Fruit fly (Drosophila melanogaster) whole organism: Measurements from ENCODE around the gene teq.
A peak's percentile ranks its signal among the peaks of the same experiment; 100 is the strongest.

Source experiments
- CG8478 ChIP-seq: fragments of >200 bp; optimal IDR thresholded peaks from 2 replicates; lab custom pipeline; 2018; ENCODE audit warnings: inconsistent platforms
- Dll ChIP-seq: fragments of >200 bp; optimal IDR thresholded peaks from 2 replicates; lab custom pipeline; 2017
- EcR ChIP-seq, 2 experiments: fragments of >200 bp; optimal IDR thresholded peaks; 2 replicates each; lab custom pipeline; 2017; ENCODE audit warnings: missing biosample characterization in 2 of 2, missing genetic modification characterization in 2 of 2, missing genetic modification reagents in 2 of 2
- pan ChIP-seq: fragments of >200 bp; optimal IDR thresholded peaks from 2 replicates; lab custom pipeline; 2017
- psq ChIP-seq: fragments of >200 bp; optimal IDR thresholded peaks from 2 replicates; lab custom pipeline; 2017
- usp ChIP-seq: fragments of >200 bp; optimal IDR thresholded peaks from 2 replicates; lab custom pipeline; 2017; ENCODE audit warnings: missing biosample characterization, missing genetic modification characterization, mixed read lengths

Gene teq

dm6 chr3L:9115654-9116053 is 41.2 kb downstream of the teq start:
- TF ChIP-seq Dll (lab: Kevin White, UChicago) (no peak), usp (GFP tag; lab: Kevin White, UChicago) (no peak), CG8478 (no peak), pan (lab: Kevin White, UChicago) (no peak), EcR (GFP tag; optimal IDR thresholded peaks at IDR 0.05; lab: Kevin White, UChicago) (no peak), psq (no peak)

dm6 chr3L:9119564-9119963 is 45.1 kb downstream of the teq start:
- no peak for TF ChIP-seq Dll (lab: Kevin White, UChicago)
- no peak for TF ChIP-seq usp (GFP tag; lab: Kevin White, UChicago)
- TF ChIP-seq psq: no peak
- TF ChIP-seq EcR (GFP tag; optimal IDR thresholded peaks at IDR 0.05; lab: Kevin White, UChicago): no peak
- no peak for TF ChIP-seq pan (lab: Kevin White, UChicago)
- no peak for TF ChIP-seq CG8478

dm6 chr3L:9121289-9121688 is 46.8 kb downstream of the teq start:
- TF ChIP-seq Dll (lab: Kevin White, UChicago) (no peak), CG8478 (no peak), usp (GFP tag; lab: Kevin White, UChicago) (no peak), psq (no peak)

- TF ChIP-seq psq (no peak), EcR (GFP tag; optimal IDR thresholded peaks at IDR 0.05; lab: Kevin White, UChicago) (no peak), CG8478 (no peak), pan (lab: Kevin White, UChicago) (no peak), usp (GFP tag; lab: Kevin White, UChicago) (no peak)
Measured at dm6 chr3L:9124923-9125260, 50.4 kb downstream of the teq start.

dm6 chr3L:9125261-9126020 is 51.0 kb downstream of the teq start:
- TF ChIP-seq Dll (lab: Kevin White, UChicago) (peak; percentile 89), EcR (GFP tag; optimal IDR thresholded peaks at IDR 0.05; lab: Kevin White, UChicago) (no peak)

dm6 chr3L:9126021-9126811 is 51.8 kb downstream of the teq start:
- TF ChIP-seq Dll (lab: Kevin White, UChicago): no peak
- no peak for TF ChIP-seq usp (GFP tag; lab: Kevin White, UChicago)
- no peak for TF ChIP-seq EcR (GFP tag; optimal IDR thresholded peaks at IDR 0.05; lab: Kevin White, UChicago)
- TF ChIP-seq psq: no peak
- no peak for TF ChIP-seq CG8478
- no peak for TF ChIP-seq pan (lab: Kevin White, UChicago)

- TF ChIP-seq CG8478 (no peak), EcR (GFP tag; optimal IDR thresholded peaks at IDR 0.05; lab: Kevin White, UChicago) (no peak), Dll (lab: Kevin White, UChicago) (no peak), psq (no peak), pan (lab: Kevin White, UChicago) (no peak), usp (GFP tag; lab: Kevin White, UChicago) (no peak)
Measured at dm6 chr3L:9126888-9127689, 52.6 kb downstream of the teq start.

- TF ChIP-seq psq (no peak), EcR (GFP tag; optimal IDR thresholded peaks at IDR 0.05; lab: Kevin White, UChicago) (no peak), Dll (lab: Kevin White, UChicago) (peak; percentile 61), CG8478 (no peak), pan (lab: Kevin White, UChicago) (no peak), usp (GFP tag; lab: Kevin White, UChicago) (no peak)
Measured at dm6 chr3L:9127690-9128458, 53.4 kb downstream of the teq start.

dm6 chr3L:9128700-9129582 is 54.5 kb downstream of the teq start:
- TF ChIP-seq pan (lab: Kevin White, UChicago) (no peak), EcR (GFP tag; optimal IDR thresholded peaks at IDR 0.05; lab: Kevin White, UChicago) (no peak), usp (GFP tag; lab: Kevin White, UChicago) (no peak), CG8478 (no peak), Dll (lab: Kevin White, UChicago) (no peak), psq (no peak)

dm6 chr3L:9129583-9130146 is 55.2 kb downstream of the teq start:
- TF ChIP-seq pan (lab: Kevin White, UChicago) (no peak), usp (GFP tag; lab: Kevin White, UChicago) (no peak), psq (no peak), CG8478 (no peak), Dll (lab: Kevin White, UChicago) (no peak), EcR (GFP tag; optimal IDR thresholded peaks at IDR 0.05; lab: Kevin White, UChicago) (no peak)
